Fruit fly (Drosophila melanogaster) Kc167 (cell line): ENCODE measurements around the gene ro.

Experiments
- Myc ChIP-seq: fragments of >200 bp; optimal IDR thresholded peaks from 2 replicates; lab custom pipeline; 2017; ENCODE audit warnings: missing external identifiers
- h ChIP-seq: fragments of >200 bp; optimal IDR thresholded peaks from 3 replicates; lab custom pipeline; 2018; ENCODE audit warnings: missing external identifiers
- insv ChIP-seq: fragments of >200 bp; optimal IDR thresholded peaks from 3 replicates; lab custom pipeline; 2018; ENCODE audit warnings: missing external identifiers
- psq ChIP-seq: fragments of >200 bp; optimal IDR thresholded peaks from 2 replicates; lab custom pipeline; 2017; ENCODE audit warnings: missing external identifiers
- ttk ChIP-seq: sonication (Bioruptor generic); optimal IDR thresholded peaks from 2 replicates; lab custom pipeline; 2017; ENCODE audit warnings: missing external identifiers

- TF ChIP-seq ttk (lab: Kevin White, UChicago), result no peak
- TF ChIP-seq h (lab: Kevin White, UChicago), result no peak
- no peak for TF ChIP-seq psq (lab: Kevin White, UChicago)
- no peak for TF ChIP-seq insv (lab: Kevin White, UChicago)
- no peak for TF ChIP-seq Myc (lab: Kevin White, UChicago)
Measured at dm6 chr3R:26923830-26924333, 42.9 kb upstream of the ro start.
